Worm (Caenorhabditis elegans): ENCODE data around the gene cpr-5.

cpr-5 gene

DNA sequence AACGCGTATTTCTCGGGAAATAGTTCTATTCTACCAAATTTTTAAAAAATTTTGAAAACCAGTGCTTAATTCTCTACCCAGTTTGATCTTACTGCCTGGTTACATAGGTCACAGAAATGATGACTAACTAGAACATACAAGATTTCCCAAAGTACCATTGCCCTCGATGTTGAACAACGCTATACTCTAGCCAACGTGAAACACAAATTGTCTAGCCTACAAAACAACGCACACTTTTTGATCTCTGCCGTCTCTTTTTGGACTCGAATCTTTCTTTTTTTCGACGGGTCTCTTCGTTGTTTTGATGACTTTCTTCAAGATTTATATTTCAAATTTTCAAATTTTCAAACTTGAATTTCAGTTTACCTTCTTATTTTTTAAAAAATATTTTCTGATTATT is 33.6 kb downstream of the cpr-5 start, which contains the start of gene Y50D4B.2 (continued):
- TF ChIP-seq lir-3 (tag; optimal IDR thresholded peaks at IDR 0.05; ENCODE audit: poor library complexity) (no peak), hlh-4 (tag; optimal IDR thresholded peaks at IDR 0.05) (no peak), mef-2 (tag; optimal IDR thresholded peaks at IDR 0.05) (no peak), isw-1 (GFP tag; IDR thresholded peaks at IDR 0.05) (no peak)

DNA sequence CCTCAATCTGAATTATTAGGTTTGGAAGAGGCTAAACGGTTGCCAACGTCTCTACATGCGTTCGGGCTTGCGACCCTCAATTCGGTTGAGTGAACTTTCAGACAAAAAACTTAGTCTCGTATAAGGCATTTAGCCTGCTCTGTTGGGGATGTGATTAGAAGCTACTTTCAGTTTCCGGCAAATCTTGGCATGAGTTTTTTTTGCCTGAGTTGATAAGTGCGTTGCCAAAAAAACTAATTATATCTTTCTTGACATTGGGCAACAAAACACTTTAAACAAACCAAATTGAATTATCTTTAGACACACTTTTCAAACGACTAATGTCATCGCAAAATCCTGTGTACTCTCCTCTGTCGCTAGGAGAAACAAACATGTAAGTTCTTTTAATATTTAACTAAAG is 41.5 kb downstream of the cpr-5 start, which contains the start of gene Y50D4B.4:
Y50D4B.4 (plus strand) TSS at position 301 of the 400 bp plus-strand sequence.
- TF ChIP-seq pqm-1 (tag; optimal IDR thresholded peaks at IDR 0.05) = no peak
- TF ChIP-seq mab-9 (GFP tag; IDR thresholded peaks at IDR 0.05) = no peak
- no peak for TF ChIP-seq lir-3 (tag; optimal IDR thresholded peaks at IDR 0.05; ENCODE audit: poor library complexity)
- no peak for TF ChIP-seq sptf-1 (tag; optimal IDR thresholded peaks at IDR 0.05)
- TF ChIP-seq aha-1 (tag; optimal IDR thresholded peaks at IDR 0.05) = no peak
- TF ChIP-seq lin-15B (tag; optimal IDR thresholded peaks at IDR 0.05) = no peak
- TF ChIP-seq ceh-63 (GFP tag; optimal IDR thresholded peaks at IDR 0.05) = no peak
- no peak for TF ChIP-seq hlh-17 (GFP tag; optimal IDR thresholded peaks at IDR 0.05; ENCODE audit: borderline replicate concordance)
- TF ChIP-seq elt-3 (tag; optimal IDR thresholded peaks at IDR 0.05) = no peak
- TF ChIP-seq fkh-8 (tag; optimal IDR thresholded peaks at IDR 0.05) = no peak
- TF ChIP-seq sox-4 (tag; optimal IDR thresholded peaks at IDR 0.05) = no peak
- TF ChIP-seq skn-1 (tag; optimal IDR thresholded peaks at IDR 0.05) = no peak
- no peak for TF ChIP-seq zip-4 (GFP tag; optimal IDR thresholded peaks at IDR 0.05)
- TF ChIP-seq pax-3 (tag; optimal IDR thresholded peaks at IDR 0.05) = no peak
- TF ChIP-seq nhr-12 (tag; optimal IDR thresholded peaks at IDR 0.05) = no peak

DNA sequence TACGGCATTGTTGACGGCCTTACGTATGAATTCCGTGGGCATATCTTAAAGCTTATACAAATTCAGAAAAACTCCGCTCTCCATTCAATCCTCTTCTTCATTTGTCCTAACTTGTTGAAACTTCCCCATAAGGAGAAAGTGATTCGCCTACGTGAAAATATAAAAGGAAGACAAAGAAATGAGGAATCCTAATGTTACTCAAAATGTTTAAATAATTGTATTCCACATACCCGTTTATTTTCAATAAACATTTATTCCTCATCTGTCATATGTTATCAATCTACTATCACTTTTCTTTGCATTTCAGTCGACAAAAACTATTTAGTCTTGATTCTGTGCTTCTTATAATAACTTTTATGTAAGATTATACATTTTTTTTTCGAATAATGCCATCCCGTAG is 45.9 kb downstream of the cpr-5 start, which contains the start of gene clec-203:
clec-203 (plus strand) TSS at position 301 of the 400 bp plus-strand sequence.
- TF ChIP-seq nhr-77 (tag; optimal IDR thresholded peaks at IDR 0.05) (no peak), F16B12.6 (tag; optimal IDR thresholded peaks at IDR 0.05) (no peak), C16A3.4 (tag; optimal IDR thresholded peaks at IDR 0.05) (no peak)

DNA sequence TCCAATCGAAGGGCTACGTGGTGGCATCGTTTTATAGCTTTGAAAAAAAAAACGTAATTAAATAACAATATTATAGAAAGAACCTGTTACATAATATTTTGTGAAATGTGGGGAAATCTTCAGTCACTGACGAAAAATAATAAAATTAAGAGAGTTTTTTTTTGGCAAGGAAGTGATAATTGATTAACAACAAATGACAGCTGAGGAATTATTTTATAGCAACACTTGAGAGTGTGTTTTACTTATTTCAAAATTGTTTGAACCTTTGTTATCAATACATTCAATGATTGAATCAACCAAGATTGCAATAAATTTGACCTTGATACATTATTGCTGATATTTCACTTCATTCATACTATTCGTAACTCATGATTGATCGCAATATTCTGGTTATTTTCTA is 49.8 kb downstream of the cpr-5 start, which contains the start of gene Y50D4B.6:
Y50D4B.6 (plus strand) TSS at position 301 of the 400 bp plus-strand sequence.
- no peak for TF ChIP-seq xbp-1 (tag; optimal IDR thresholded peaks at IDR 0.05)
- TF ChIP-seq fos-1 (tag; optimal IDR thresholded peaks at IDR 0.05) = no peak
- no peak for TF ChIP-seq ztf-11 (tag; optimal IDR thresholded peaks at IDR 0.05)
- no peak for TF ChIP-seq hlh-4 (tag; optimal IDR thresholded peaks at IDR 0.05)

All from whole organism, L1 larva.